Worm (Caenorhabditis elegans) whole organism, L1 larva: ENCODE data around the gene C17G10.1.

Experiments
- fkh-10 ChIP-seq: sonication (generic microtip); optimal IDR thresholded peaks from 2 replicates; lab custom pipeline; 2017; ENCODE audit warnings: missing biosample characterization, missing genetic modification reagents, missing genetic modification characterization
- lin-13 ChIP-seq: fragments of 150-350 bp; optimal IDR thresholded peaks from 2 replicates; lab custom pipeline; 2014; ENCODE audit warnings: missing biosample characterization, missing genetic modification reagents, missing genetic modification characterization
- nhr-12 ChIP-seq: sonication (generic microtip); optimal IDR thresholded peaks from 2 replicates; lab custom pipeline; 2017; ENCODE audit warnings: missing biosample characterization, missing genetic modification characterization
- unc-62 ChIP-seq: fragments of 150-350 bp; optimal IDR thresholded peaks from 2 replicates; lab custom pipeline; 2014; ENCODE audit warnings: missing biosample characterization, missing genetic modification reagents, missing genetic modification characterization

DNA sequence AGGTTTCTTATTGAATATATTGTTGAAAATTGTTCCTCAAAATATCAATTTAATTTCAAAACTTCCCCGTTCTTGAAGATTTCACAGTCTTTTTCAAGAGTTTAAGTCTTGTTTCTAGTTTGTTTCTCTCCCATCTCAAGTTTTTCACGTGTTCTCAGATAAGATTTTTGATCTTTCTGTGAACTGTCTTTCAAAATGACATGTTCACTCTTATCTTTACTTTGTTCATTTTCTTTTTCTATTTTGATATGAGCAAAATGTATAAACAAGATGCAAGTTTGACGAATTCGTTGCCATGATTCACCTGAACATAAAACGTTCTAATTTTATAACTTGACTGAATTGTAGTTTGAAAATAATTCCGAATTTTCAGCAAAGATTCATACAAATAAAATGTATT is 41.6 kb upstream of the C17G10.1 start:
- TF ChIP-seq lin-13 (no peak), nhr-12 (tag; lab: Kevin White, UChicago) (no peak), unc-62 (GFP tag; lab: Kevin White, UChicago) (no peak), fkh-10 (GFP tag; lab: Kevin White, UChicago) (no peak)
